Fruit fly (Drosophila melanogaster) whole organism, embryonic: Measurements from ENCODE around the gene CG12546.

Experiments
- BEAF-32 ChIP-seq: fragments of 200-800 bp; sonication (Bioruptor generic); optimal IDR thresholded peaks from 3 replicates; lab custom pipeline; 2017; ENCODE audit warnings: missing biosample characterization, missing genetic modification characterization, mild to moderate bottlenecking, moderate library complexity, missing genetic modification reagents
- CG1024 ChIP-seq: fragments of 200-800 bp; sonication (Bioruptor generic); IDR thresholded peaks from 2 replicates; pipeline ENCODE4 v1.3.6; 2022; ENCODE audit warnings: missing biosample characterization, missing genetic modification characterization
- CG10543 ChIP-seq: fragments of 200-800 bp; sonication (Bioruptor generic); optimal IDR thresholded peaks from 3 replicates; lab custom pipeline; 2017; ENCODE audit warnings: missing biosample characterization, mild to moderate bottlenecking, missing genetic modification characterization, moderate library complexity
- CG11456 ChIP-seq: fragments of 200-800 bp; sonication (Bioruptor generic); IDR thresholded peaks from 3 replicates; pipeline ENCODE4 v1.3.6; 2022; ENCODE audit warnings: missing biosample characterization, missing genetic modification characterization
- CG12071 ChIP-seq: fragments of 200-800 bp; sonication (Bioruptor generic); optimal IDR thresholded peaks from 3 replicates; lab custom pipeline; 2018; ENCODE audit warnings: missing biosample characterization, mild to moderate bottlenecking, missing genetic modification characterization
- CG13287 ChIP-seq: fragments of 200-800 bp; sonication (Bioruptor generic); IDR thresholded peaks from 2 replicates; pipeline ENCODE4 v1.3.6; 2022; ENCODE audit warnings: missing biosample characterization, missing genetic modification characterization; ENCODE audit not compliant: partially characterized antibody
- CG14965 ChIP-seq: fragments of 200-800 bp; sonication (Bioruptor generic); optimal IDR thresholded peaks from 2 replicates; lab custom pipeline; 2016; ENCODE audit warnings: missing biosample characterization, missing genetic modification characterization, borderline replicate concordance
- CG16779 ChIP-seq: fragments of 200-800 bp; sonication (Bioruptor generic); IDR thresholded peaks from 2 replicates; pipeline ENCODE4 v1.3.6; 2022; ENCODE audit warnings: missing biosample characterization, missing genetic modification characterization
- CG18599 ChIP-seq: fragments of 200-800 bp; sonication (Bioruptor generic); optimal IDR thresholded peaks from 3 replicates; lab custom pipeline; 2017; ENCODE audit warnings: missing biosample characterization, missing genetic modification characterization, mild to moderate bottlenecking, moderate library complexity, missing genetic modification reagents
- CG2712 ChIP-seq: fragments of 200-800 bp; optimal IDR thresholded peaks from 3 replicates; lab custom pipeline; 2019; ENCODE audit warnings: missing biosample characterization, mild to moderate bottlenecking, missing genetic modification characterization, moderate library complexity
- CG4820 ChIP-seq: fragments of 200-800 bp; sonication (Bioruptor generic); optimal IDR thresholded peaks from 3 replicates; lab custom pipeline; 2016; ENCODE audit warnings: missing biosample characterization, missing genetic modification characterization
- CG5953 ChIP-seq: fragments of 200-800 bp; sonication (Bioruptor generic); IDR thresholded peaks from 2 replicates; pipeline ENCODE4 v1.3.6; 2022; ENCODE audit warnings: missing biosample characterization, missing genetic modification characterization
- CG6791 ChIP-seq: fragments of 200-800 bp; sonication (Bioruptor generic); IDR thresholded peaks from 3 replicates; pipeline ENCODE4 v1.3.6; 2022; ENCODE audit warnings: missing biosample characterization, missing genetic modification characterization; ENCODE audit not compliant: partially characterized antibody
- CG7556 ChIP-seq: fragments of 200-800 bp; sonication (Bioruptor generic); optimal IDR thresholded peaks from 2 replicates; lab custom pipeline; 2017; ENCODE audit warnings: missing biosample characterization, mild to moderate bottlenecking, missing genetic modification characterization
- CG7839 ChIP-seq: fragments of 200-800 bp; sonication (Bioruptor generic); optimal IDR thresholded peaks from 3 replicates; lab custom pipeline; 2018; ENCODE audit warnings: missing biosample characterization, mild to moderate bottlenecking, missing genetic modification characterization, moderate library complexity
- Chrac-16 ChIP-seq: fragments of 200-800 bp; sonication (Bioruptor generic); optimal IDR thresholded peaks from 3 replicates; lab custom pipeline; 2016; ENCODE audit warnings: missing biosample characterization, missing genetic modification characterization
- CrebB ChIP-seq: fragments of 200-800 bp; sonication (Bioruptor generic); optimal IDR thresholded peaks from 3 replicates; lab custom pipeline; 2018; ENCODE audit warnings: missing biosample characterization, mild to moderate bottlenecking, missing genetic modification characterization
- D19A ChIP-seq: fragments of 200-800 bp; optimal IDR thresholded peaks from 3 replicates; lab custom pipeline; 2019; ENCODE audit warnings: missing biosample characterization, mild to moderate bottlenecking, missing genetic modification characterization, moderate library complexity
- H15 ChIP-seq: fragments of 200-800 bp; sonication (Bioruptor generic); IDR thresholded peaks from 3 replicates; pipeline ENCODE4 v1.3.6; 2022; ENCODE audit warnings: missing biosample characterization, missing genetic modification characterization
- Hmr ChIP-seq: fragments of 200-800 bp; sonication (Bioruptor generic); optimal IDR thresholded peaks from 3 replicates; lab custom pipeline; 2017; ENCODE audit warnings: mild to moderate bottlenecking, missing biosample characterization, missing genetic modification reagents, missing genetic modification characterization
- Nf-YB ChIP-seq: fragments of 200-800 bp; sonication (Bioruptor generic); optimal IDR thresholded peaks from 3 replicates; lab custom pipeline; 2019; ENCODE audit warnings: missing biosample characterization, mild to moderate bottlenecking, missing genetic modification characterization, moderate library complexity
- Oli ChIP-seq: fragments of 200-800 bp; sonication (Bioruptor generic); optimal IDR thresholded peaks from 2 replicates; lab custom pipeline; 2018; ENCODE audit warnings: missing biosample characterization, mild to moderate bottlenecking, missing genetic modification characterization, moderate library complexity
- Sox102F ChIP-seq: fragments of 200-800 bp; sonication (Bioruptor generic); optimal IDR thresholded peaks from 2 replicates; lab custom pipeline; 2018; ENCODE audit warnings: missing biosample characterization, mild to moderate bottlenecking, missing genetic modification characterization, moderate library complexity
- TFAM ChIP-seq: fragments of 200-800 bp; sonication (Bioruptor generic); optimal IDR thresholded peaks from 2 replicates; lab custom pipeline; 2017; ENCODE audit warnings: missing biosample characterization, missing genetic modification characterization, inconsistent platforms
- Vsx1 ChIP-seq: fragments of 200-800 bp; sonication (Bioruptor generic); optimal IDR thresholded peaks from 2 replicates; lab custom pipeline; 2017; ENCODE audit warnings: missing biosample characterization, mild to moderate bottlenecking, missing genetic modification characterization, missing genetic modification reagents
- Xbp1 ChIP-seq: fragments of 200-800 bp; sonication (Bioruptor generic); optimal IDR thresholded peaks from 3 replicates; lab custom pipeline; 2016; ENCODE audit warnings: missing biosample characterization, mild to moderate bottlenecking, missing genetic modification characterization
- ab ChIP-seq: fragments of 200-800 bp; sonication (Bioruptor generic); optimal IDR thresholded peaks from 2 replicates; lab custom pipeline; 2016; ENCODE audit warnings: missing biosample characterization, missing genetic modification characterization
- ac ChIP-seq: fragments of 200-800 bp; sonication (Bioruptor generic); optimal IDR thresholded peaks from 3 replicates; lab custom pipeline; 2017; ENCODE audit warnings: missing biosample characterization, mild to moderate bottlenecking, missing genetic modification characterization
- amos ChIP-seq: fragments of 200-800 bp; sonication (Bioruptor generic); IDR thresholded peaks from 2 replicates; pipeline ENCODE4 v1.3.6; 2022; ENCODE audit warnings: missing biosample characterization, missing genetic modification characterization; ENCODE audit not compliant: partially characterized antibody
- az2 ChIP-seq: fragments of 200-800 bp; sonication (Bioruptor generic); optimal IDR thresholded peaks from 3 replicates; lab custom pipeline; 2016; ENCODE audit warnings: missing biosample characterization, missing genetic modification characterization
- bbx ChIP-seq: fragments of 200-800 bp; sonication (Bioruptor generic); IDR thresholded peaks from 2 replicates; pipeline ENCODE4 v1.3.6; 2022; ENCODE audit warnings: missing biosample characterization, missing genetic modification characterization; ENCODE audit not compliant: partially characterized antibody
- cg ChIP-seq: fragments of 200-800 bp; sonication (Bioruptor generic); optimal IDR thresholded peaks from 3 replicates; lab custom pipeline; 2019; ENCODE audit warnings: missing biosample characterization, mild to moderate bottlenecking, missing genetic modification characterization, moderate library complexity
- dan ChIP-seq: fragments of 200-800 bp; sonication (Bioruptor generic); IDR thresholded peaks from 2 replicates; pipeline ENCODE4 v1.3.6; 2022; ENCODE audit warnings: missing biosample characterization, missing genetic modification characterization
- dati ChIP-seq: fragments of 200-800 bp; sonication (Bioruptor generic); IDR thresholded peaks from 2 replicates; pipeline ENCODE4 v1.3.6; 2022; ENCODE audit warnings: missing biosample characterization, missing genetic modification characterization
- eve ChIP-seq, 2 experiments: fragments of >200 bp; optimal IDR thresholded peaks; 2 replicates each; lab custom pipeline; 2017; ENCODE audit warnings: missing biosample characterization in 2 of 2, missing genetic modification characterization in 2 of 2
- gfzf ChIP-seq: fragments of 200-800 bp; sonication (Bioruptor generic); optimal IDR thresholded peaks from 2 replicates; lab custom pipeline; 2016; ENCODE audit warnings: missing biosample characterization, mild to moderate bottlenecking, missing genetic modification characterization, moderate library complexity
- grn ChIP-seq: fragments of 200-800 bp; sonication (Bioruptor generic); optimal IDR thresholded peaks from 3 replicates; lab custom pipeline; 2017; ENCODE audit warnings: missing biosample characterization, missing genetic modification characterization
- her ChIP-seq: fragments of 200-800 bp; sonication (Bioruptor generic); optimal IDR thresholded peaks from 2 replicates; lab custom pipeline; 2016; ENCODE audit warnings: missing biosample characterization, missing genetic modification characterization
- lov ChIP-seq, 2 experiments: fragments of 200-800 bp in 1 of 2; fragments of >200 bp in 1 of 2; sonication (Bioruptor generic) in 1 of 2; IDR thresholded peaks in 1 of 2; optimal IDR thresholded peaks in 1 of 2; 2 replicates in 1 of 2; 3 replicates in 1 of 2; pipeline versions ENCODE4 v1.3.6 to Lab custom; 2017 to 2022; ENCODE audit warnings: missing biosample characterization in 1 of 2, missing genetic modification characterization in 1 of 2
- nau ChIP-seq: fragments of 200-800 bp; sonication (Bioruptor generic); optimal IDR thresholded peaks from 3 replicates; lab custom pipeline; 2017; ENCODE audit warnings: missing biosample characterization, mild to moderate bottlenecking, missing genetic modification characterization, missing genetic modification reagents
- org-1 ChIP-seq: fragments of 200-800 bp; sonication (Bioruptor generic); optimal IDR thresholded peaks from 2 replicates; lab custom pipeline; 2017; ENCODE audit warnings: missing biosample characterization, missing genetic modification characterization
- peb ChIP-seq: fragments of 200-800 bp; sonication (Bioruptor generic); IDR thresholded peaks from 2 replicates; pipeline ENCODE4 v1.3.6; 2022; ENCODE audit warnings: missing biosample characterization, missing genetic modification characterization
- repo ChIP-seq: fragments of 200-800 bp; sonication (Bioruptor generic); optimal IDR thresholded peaks from 2 replicates; lab custom pipeline; 2016; ENCODE audit warnings: missing biosample characterization, missing genetic modification characterization
- stc ChIP-seq: fragments of 200-800 bp; sonication (Bioruptor generic); IDR thresholded peaks from 2 replicates; pipeline ENCODE4 v1.3.6; 2022; ENCODE audit warnings: missing biosample characterization, missing genetic modification characterization
- stwl ChIP-seq: fragments of 200-800 bp; sonication (Bioruptor generic); optimal IDR thresholded peaks from 3 replicates; lab custom pipeline; 2018; ENCODE audit warnings: missing biosample characterization, mild to moderate bottlenecking, missing genetic modification characterization, moderate library complexity
- vvl ChIP-seq: fragments of 200-800 bp; sonication (Bioruptor generic); IDR thresholded peaks from 2 replicates; pipeline ENCODE4 v1.3.6; 2022; ENCODE audit warnings: missing biosample characterization, missing genetic modification characterization
- zfh2 ChIP-seq: fragments of 200-800 bp; sonication (Bioruptor generic); optimal IDR thresholded peaks from 2 replicates; lab custom pipeline; 2016; ENCODE audit warnings: missing biosample characterization, missing genetic modification characterization

CG12546 gene

DNA sequence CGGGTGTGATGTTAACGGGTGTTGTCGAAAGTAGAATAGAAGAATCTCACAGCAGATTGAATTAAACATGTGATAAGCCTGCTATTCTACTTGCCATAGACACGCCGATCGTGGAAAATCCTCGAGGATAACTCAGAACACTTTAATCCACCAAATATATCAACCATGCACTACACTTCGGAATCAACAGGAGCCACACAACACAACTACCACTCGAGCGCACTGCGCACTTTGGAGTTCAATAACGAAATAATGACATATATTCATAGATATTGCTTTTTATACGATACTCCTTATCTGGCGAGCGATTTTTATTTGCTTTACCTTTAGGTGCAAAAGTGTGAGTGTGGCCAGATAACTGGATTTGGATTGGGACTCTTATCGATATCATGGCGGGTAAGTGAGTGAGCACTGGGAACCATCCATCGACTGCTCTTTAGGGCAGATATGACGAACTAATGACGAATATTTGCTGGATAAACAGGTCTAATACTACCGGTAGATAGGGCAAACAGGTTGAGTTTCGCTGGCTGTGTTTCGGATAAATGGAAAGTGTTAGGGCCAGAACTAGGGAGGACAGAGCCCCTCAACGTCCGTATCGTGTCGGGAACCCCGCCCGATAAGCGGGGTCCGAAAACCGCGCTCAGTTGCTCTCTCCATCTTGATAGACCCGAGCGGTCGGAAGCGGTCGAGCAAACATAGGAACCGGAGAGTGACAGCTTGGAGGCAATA is 24.2 kb downstream of the CG12546 start, which contains the start of gene Jhbp6 (continued):
- TF ChIP-seq her (GFP tag; lab: Kevin White, UChicago) (no peak), CG13287 (no peak), CG4820 (GFP tag; lab: Kevin White, UChicago) (no peak), lov (optimal IDR thresholded peaks at IDR 0.05; lab: Kevin White, UChicago) (no peak), lov (GFP tag; IDR thresholded peaks at IDR 0.05; lab: Robert Waterston, UW) (no peak), az2 (GFP tag; lab: Kevin White, UChicago) (no peak), org-1 (GFP tag; lab: Kevin White, UChicago) (no peak), eve (GFP tag; optimal IDR thresholded peaks at IDR 0.05; lab: Kevin White, UChicago) (peak in 1 of 2 experiments; percentile 56), D19A (no peak), grn (GFP tag; lab: Kevin White, UChicago) (peak; percentile 32), stwl (peak; percentile 36), gfzf (peak; percentile 23), BEAF-32 (GFP tag; lab: Kevin White, UChicago) (peak; percentile 11), stc (no peak), amos (GFP tag; lab: Robert Waterston, UW) (0 out of 2 replicates have a peak, but pooled peaks have one; percentile 5), Xbp1 (GFP tag; lab: Kevin White, UChicago) (no peak), CG18599 (GFP tag; lab: Kevin White, UChicago) (peak; percentile 10), ac (GFP tag; lab: Kevin White, UChicago) (no peak), CrebB (tag; lab: Kevin White, UChicago) (no peak), cg (peak; percentile 10), Hmr (GFP tag; lab: Kevin White, UChicago) (peak; percentile 21)

DNA sequence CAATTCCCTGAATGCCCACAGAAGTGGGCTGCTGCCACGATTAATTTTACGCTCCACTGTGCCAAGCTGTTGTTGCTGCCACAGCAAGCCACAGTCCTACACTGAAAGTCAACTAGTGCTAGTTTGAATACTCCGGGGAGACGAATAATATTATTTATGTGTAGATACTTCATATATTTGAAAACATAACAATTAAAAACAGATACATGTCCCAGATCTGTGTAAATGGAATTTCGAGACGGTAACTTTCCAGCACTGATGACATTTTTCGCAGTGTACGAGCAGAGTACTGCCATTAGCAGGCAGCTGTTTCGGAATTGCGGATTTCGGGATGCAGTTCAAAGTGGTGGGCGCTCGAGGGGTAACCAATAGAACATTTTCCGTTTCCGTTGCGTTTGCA is 28.5 kb downstream of the CG12546 start:
- no peak for TF ChIP-seq CG7556 (GFP tag; lab: Kevin White, UChicago)
- no peak for TF ChIP-seq ab (GFP tag; lab: Kevin White, UChicago)
- TF ChIP-seq Vsx1 (GFP tag; lab: Kevin White, UChicago) = no peak
- 0 out of 2 replicates have a peak, but pooled peaks have one; percentile 5 for TF ChIP-seq CG1024 (GFP tag; lab: Robert Waterston, UW)
- no peak for TF ChIP-seq repo (GFP tag; lab: Kevin White, UChicago)
- no peak for TF ChIP-seq CG16779 (GFP tag; lab: Robert Waterston, UW)
- no peak for TF ChIP-seq CG11456 (GFP tag; lab: Robert Waterston, UW)
- TF ChIP-seq Chrac-16 (GFP tag; lab: Kevin White, UChicago) = peak; percentile 18
- TF ChIP-seq CG2712 = no peak
- no peak for TF ChIP-seq grn (GFP tag; lab: Kevin White, UChicago)
- peak; percentile 7 for TF ChIP-seq CG12071 (GFP tag; lab: Kevin White, UChicago)
- TF ChIP-seq Nf-YB (GFP tag; lab: Kevin White, UChicago) = no peak
- TF ChIP-seq dati (GFP tag; lab: Robert Waterston, UW) = no peak
- no peak for TF ChIP-seq CG10543 (GFP tag; lab: Kevin White, UChicago)
- peak; percentile 34 for TF ChIP-seq Xbp1 (GFP tag; lab: Kevin White, UChicago)
- no peak for TF ChIP-seq CG6791
- TF ChIP-seq H15 = 0 out of 3 replicates have a peak, but pooled peaks have one; percentile 24
- TF ChIP-seq CG5953 (GFP tag; lab: Robert Waterston, UW) = no peak
- no peak for TF ChIP-seq dan (GFP tag; lab: Robert Waterston, UW)
- TF ChIP-seq Oli (tag; lab: Kevin White, UChicago) = peak; percentile 50
- TF ChIP-seq CG7839 (tag; lab: Kevin White, UChicago) = peak; percentile 35
- no peak for TF ChIP-seq bbx (GFP tag; lab: Robert Waterston, UW)
- TF ChIP-seq zfh2 (GFP tag; lab: Kevin White, UChicago) = no peak
- TF ChIP-seq peb (GFP tag; lab: Robert Waterston, UW) = no peak
- TF ChIP-seq vvl (GFP tag; lab: Robert Waterston, UW) = 0 out of 2 replicates have a peak, but pooled peaks have one; percentile 32
- TF ChIP-seq Sox102F (GFP tag; lab: Kevin White, UChicago) = peak; percentile 21
- TF ChIP-seq Hmr (GFP tag; lab: Kevin White, UChicago) = no peak
- TF ChIP-seq nau (GFP tag; lab: Kevin White, UChicago) = no peak
- no peak for TF ChIP-seq CG14965 (GFP tag; lab: Kevin White, UChicago)
- TF ChIP-seq BEAF-32 (GFP tag; lab: Kevin White, UChicago) = no peak
- no peak for TF ChIP-seq TFAM
